Worm (Caenorhabditis elegans) whole organism, young adult: Measurements from ENCODE around the gene Y39A1A.24.

Experiments used
- B0261.1 ChIP-seq: sonication (generic microtip); optimal IDR thresholded peaks from 2 replicates; lab custom pipeline; 2016; ENCODE audit warnings: mild to moderate bottlenecking, missing genetic modification characterization, moderate library complexity, missing compliant biosample characterization
- C06A6.2 ChIP-seq: fragments of 200-800 bp; sonication (Bioruptor generic); conservative IDR thresholded peaks from 2 replicates; pipeline ENCODE4 v1.3.6; 2022; ENCODE audit warnings: missing genetic modification characterization, missing compliant biosample characterization
- D2030.7 ChIP-seq: fragments of 200-800 bp; sonication (Bioruptor generic); IDR thresholded peaks from 2 replicates; pipeline ENCODE4 v1.3.6; 2022; ENCODE audit warnings: missing genetic modification reagents, missing genetic modification characterization, missing compliant biosample characterization
- F10E7.11 ChIP-seq: sonication (generic microtip); optimal IDR thresholded peaks from 2 replicates; lab custom pipeline; 2017; ENCODE audit warnings: mild to moderate bottlenecking, missing genetic modification characterization, moderate library complexity, missing compliant biosample characterization
- F22D6.2 ChIP-seq: sonication (generic microtip); optimal IDR thresholded peaks from 2 replicates; lab custom pipeline; 2016; ENCODE audit warnings: mild to moderate bottlenecking, missing genetic modification characterization, missing compliant biosample characterization
- F33H1.4 ChIP-seq: fragments of 200-800 bp; sonication (Bioruptor generic); IDR thresholded peaks from 2 replicates; pipeline ENCODE4 v1.3.6; 2022; ENCODE audit warnings: missing genetic modification reagents, missing genetic modification characterization, missing compliant biosample characterization
- F39B2.1 ChIP-seq: fragments of 200-800 bp; sonication (Bioruptor generic); IDR thresholded peaks from 2 replicates; pipeline ENCODE4 v1.3.6; 2022; ENCODE audit warnings: missing genetic modification reagents, missing genetic modification characterization, missing compliant biosample characterization
- K12H6.12 ChIP-seq: fragments of 200-800 bp; sonication (Bioruptor generic); optimal IDR thresholded peaks from 2 replicates; lab custom pipeline; 2018; ENCODE audit warnings: mild to moderate bottlenecking, missing genetic modification characterization, missing compliant biosample characterization
- T07F8.4 ChIP-seq: sonication (generic microtip); optimal IDR thresholded peaks from 2 replicates; lab custom pipeline; 2016; ENCODE audit warnings: mild to moderate bottlenecking, missing genetic modification characterization, moderate library complexity, missing compliant biosample characterization
- Y56A3A.18 ChIP-seq: fragments of 200-800 bp; sonication (Bioruptor generic); IDR thresholded peaks from 2 replicates; pipeline ENCODE4 v1.3.6; 2022; ENCODE audit warnings: missing genetic modification reagents, missing genetic modification characterization, missing compliant biosample characterization
- Y67H2A.10 ChIP-seq: fragments of 200-800 bp; sonication (Bioruptor generic); conservative IDR thresholded peaks from 2 replicates; pipeline ENCODE4 v1.3.6; 2022; ENCODE audit warnings: missing genetic modification reagents, missing genetic modification characterization, missing compliant biosample characterization
- ama-1 ChIP-seq, 3 experiments: fragments of 150-350 bp in 1 of 3; sonication (generic microtip) in 2 of 3; optimal IDR thresholded peaks; 2 replicates each; lab custom pipeline; 2014 to 2018; ENCODE audit warnings: missing biosample characterization in 2 of 3, missing genetic modification characterization in 2 of 3, missing genetic modification reagents in 2 of 3
- aptf-2 ChIP-seq: fragments of 200-800 bp; sonication (Bioruptor generic); conservative IDR thresholded peaks from 2 replicates; pipeline ENCODE4 v1.3.6; 2022; ENCODE audit warnings: missing genetic modification reagents, missing genetic modification characterization, missing compliant biosample characterization
- attf-5 ChIP-seq: fragments of 200-800 bp; sonication (Bioruptor generic); optimal IDR thresholded peaks from 2 replicates; lab custom pipeline; 2018; ENCODE audit warnings: mild to moderate bottlenecking, missing genetic modification characterization, missing compliant biosample characterization
- bed-2 ChIP-seq: fragments of 200-800 bp; sonication (Bioruptor generic); IDR thresholded peaks from 2 replicates; pipeline ENCODE4 v1.3.6; 2022; ENCODE audit warnings: missing genetic modification reagents, missing genetic modification characterization, missing compliant biosample characterization
- ceh-79 ChIP-seq: sonication (generic microtip); optimal IDR thresholded peaks from 2 replicates; lab custom pipeline; 2017; ENCODE audit warnings: mild to moderate bottlenecking, missing genetic modification characterization, missing compliant biosample characterization
- dox-1 ChIP-seq: fragments of 200-800 bp; sonication (Bioruptor generic); IDR thresholded peaks from 2 replicates; pipeline ENCODE4 v1.3.6; 2022; ENCODE audit warnings: missing genetic modification reagents, missing genetic modification characterization, missing compliant biosample characterization
- efl-1 ChIP-seq: fragments of 150-350 bp; optimal IDR thresholded peaks from 2 replicates; lab custom pipeline; 2014; ENCODE audit warnings: missing biosample characterization, missing genetic modification reagents, missing genetic modification characterization
- egl-44 ChIP-seq: fragments of 200-800 bp; sonication (Bioruptor generic); IDR thresholded peaks from 2 replicates; pipeline ENCODE4 v1.3.6; 2022; ENCODE audit warnings: missing genetic modification reagents, missing genetic modification characterization, missing compliant biosample characterization
- ets-4 ChIP-seq: fragments of 200-800 bp; sonication (Bioruptor generic); optimal IDR thresholded peaks from 2 replicates; lab custom pipeline; 2018; ENCODE audit warnings: mild to moderate bottlenecking, missing genetic modification characterization, missing compliant biosample characterization
- gei-17 ChIP-seq: fragments of 200-800 bp; sonication (Bioruptor generic); optimal IDR thresholded peaks from 2 replicates; lab custom pipeline; 2018; ENCODE audit warnings: mild to moderate bottlenecking, missing genetic modification characterization, missing compliant biosample characterization
- him-1 ChIP-seq: sonication (generic microtip); optimal IDR thresholded peaks from 2 replicates; lab custom pipeline; 2016; ENCODE audit warnings: missing genotype, missing genetic modification reagents, missing genetic modification characterization, missing compliant biosample characterization
- hlh-12 ChIP-seq: sonication (generic microtip); optimal IDR thresholded peaks from 2 replicates; lab custom pipeline; 2016; ENCODE audit warnings: missing genetic modification characterization, missing compliant biosample characterization
- hrde-1 ChIP-seq: sonication (generic microtip); optimal IDR thresholded peaks from 2 replicates; lab custom pipeline; 2016; ENCODE audit warnings: missing genetic modification characterization, mild to moderate bottlenecking, missing compliant biosample characterization, moderate library complexity, missing genotype, missing genetic modification reagents, borderline replicate concordance
- hsf-1 ChIP-seq: fragments of 200-800 bp; sonication (Bioruptor generic); IDR thresholded peaks from 2 replicates; pipeline ENCODE4 v1.3.6; 2022; ENCODE audit warnings: missing genetic modification reagents, missing genetic modification characterization, missing compliant biosample characterization
- lir-1 ChIP-seq: fragments of 200-800 bp; sonication (Bioruptor generic); conservative IDR thresholded peaks from 2 replicates; pipeline ENCODE4 v1.3.6; 2022; ENCODE audit warnings: missing genetic modification reagents, missing genetic modification characterization, missing compliant biosample characterization
- lsl-1 ChIP-seq: fragments of 200-800 bp; sonication (Bioruptor generic); optimal IDR thresholded peaks from 2 replicates; lab custom pipeline; 2018; ENCODE audit warnings: mild to moderate bottlenecking, missing genetic modification characterization, moderate library complexity, missing compliant biosample characterization
- lsy-27 ChIP-seq: sonication (generic microtip); optimal IDR thresholded peaks from 2 replicates; lab custom pipeline; 2017; ENCODE audit warnings: missing genetic modification characterization, mild to moderate bottlenecking, missing compliant biosample characterization, antibody characterized with exemption, missing genotype, borderline replicate concordance; ENCODE audit not compliant: insufficient read depth
- madf-3 ChIP-seq: fragments of 200-800 bp; sonication (Bioruptor generic); IDR thresholded peaks from 2 replicates; pipeline ENCODE4 v1.3.6; 2022; ENCODE audit warnings: missing genetic modification reagents, missing genetic modification characterization, missing compliant biosample characterization
- madf-8 ChIP-seq: fragments of 200-800 bp; sonication (Bioruptor generic); conservative IDR thresholded peaks from 2 replicates; pipeline ENCODE4 v1.3.6; 2022; ENCODE audit warnings: missing genetic modification reagents, missing genetic modification characterization, missing compliant biosample characterization
- nfyb-1 ChIP-seq: fragments of 200-800 bp; sonication (Bioruptor generic); IDR thresholded peaks from 2 replicates; pipeline ENCODE4 v1.3.6; 2022; ENCODE audit warnings: missing genetic modification reagents, missing genetic modification characterization, missing compliant biosample characterization
- nhr-120 ChIP-seq: fragments of 200-800 bp; sonication (Bioruptor generic); IDR thresholded peaks from 2 replicates; pipeline ENCODE4 v1.3.6; 2022; ENCODE audit warnings: missing genetic modification characterization, missing compliant biosample characterization
- nhr-27 ChIP-seq: fragments of 200-800 bp; sonication (Bioruptor generic); optimal IDR thresholded peaks from 2 replicates; lab custom pipeline; 2018; ENCODE audit warnings: mild to moderate bottlenecking, missing genetic modification characterization, moderate library complexity, missing compliant biosample characterization
- nhr-80 ChIP-seq: sonication (generic microtip); optimal IDR thresholded peaks from 2 replicates; lab custom pipeline; 2016; ENCODE audit warnings: missing genetic modification characterization, missing compliant biosample characterization
- nhr-90 ChIP-seq: sonication (generic microtip); optimal IDR thresholded peaks from 2 replicates; lab custom pipeline; 2016; ENCODE audit warnings: missing genotype, mild to moderate bottlenecking, missing genetic modification characterization, missing compliant biosample characterization
- rec-8 ChIP-seq, 2 experiments: sonication (generic microtip); optimal IDR thresholded peaks; 2 replicates each; lab custom pipeline; 2016; ENCODE audit warnings: mild to moderate bottlenecking in 2 of 2, missing genetic modification characterization in 2 of 2, missing genetic modification reagents in 2 of 2, missing genotype in 2 of 2, missing biosample characterization in 1 of 2, missing compliant biosample characterization in 1 of 2, moderate library complexity in 1 of 2
- repo-1 ChIP-seq: sonication (generic microtip); optimal IDR thresholded peaks from 2 replicates; lab custom pipeline; 2017; ENCODE audit warnings: mild to moderate bottlenecking, missing genetic modification characterization, missing compliant biosample characterization
- sdz-38 ChIP-seq: sonication (generic microtip); optimal IDR thresholded peaks from 2 replicates; lab custom pipeline; 2016; ENCODE audit warnings: missing genotype, missing genetic modification characterization, missing compliant biosample characterization
- sea-2 ChIP-seq: fragments of 200-800 bp; sonication (Bioruptor generic); IDR thresholded peaks from 2 replicates; pipeline ENCODE4 v1.3.6; 2022; ENCODE audit warnings: missing genetic modification characterization, missing compliant biosample characterization
- tbx-9 ChIP-seq: sonication (generic microtip); optimal IDR thresholded peaks from 2 replicates; lab custom pipeline; 2016; ENCODE audit warnings: borderline replicate concordance, missing genetic modification characterization, inconsistent platforms, missing compliant biosample characterization
- xnd-1 ChIP-seq: sonication (generic microtip); optimal IDR thresholded peaks from 2 replicates; lab custom pipeline; 2016; ENCODE audit warnings: missing genotype, missing genetic modification reagents, missing genetic modification characterization, missing compliant biosample characterization
- ztf-18 ChIP-seq: sonication (generic microtip); optimal IDR thresholded peaks from 2 replicates; lab custom pipeline; 2016; ENCODE audit warnings: missing genotype, mild to moderate bottlenecking, missing genetic modification characterization, missing compliant biosample characterization
- ztf-28 ChIP-seq: fragments of 200-800 bp; sonication (Bioruptor generic); IDR thresholded peaks from 2 replicates; pipeline ENCODE4 v1.3.6; 2022; ENCODE audit warnings: missing genetic modification reagents, missing genetic modification characterization, missing compliant biosample characterization
- ztf-3 ChIP-seq: fragments of 200-800 bp; sonication (Bioruptor generic); optimal IDR thresholded peaks from 2 replicates; lab custom pipeline; 2018; ENCODE audit warnings: mild to moderate bottlenecking, missing genetic modification characterization, missing compliant biosample characterization

Y39A1A.24 gene

ce11 chrIII:10634034-10634433, 21.6 kb downstream of the Y39A1A.24 start (continued):
- TF ChIP-seq lsl-1 (no peak), hrde-1 (tag; lab: Kevin White, UChicago) (no peak), ztf-28 (GFP tag; lab: Robert Waterston, UW) (no peak), efl-1 (no peak), madf-8 (GFP tag; lab: Robert Waterston, UW) (no peak), hsf-1 (GFP tag; lab: Robert Waterston, UW) (no peak), ztf-18 (peak; percentile 44), Y67H2A.10 (GFP tag; lab: Robert Waterston, UW) (no peak), F39B2.1 (no peak), K12H6.12 (tag; lab: Kevin White, UChicago) (peak; percentile 84), nfyb-1 (GFP tag; lab: Robert Waterston, UW) (peak; percentile 75), him-1 (tag; lab: Kevin White, UChicago) (no peak), xnd-1 (tag; lab: Kevin White, UChicago) (no peak), madf-3 (GFP tag; lab: Robert Waterston, UW) (0 out of 2 replicates have a peak, but pooled peaks have one; percentile 20), egl-44 (GFP tag; lab: Robert Waterston, UW) (no peak), lir-1 (GFP tag; lab: Robert Waterston, UW) (no peak), ets-4 (GFP tag; lab: Kevin White, UChicago) (peak; percentile 46), F10E7.11 (tag; lab: Kevin White, UChicago) (no peak), nhr-27 (tag; lab: Kevin White, UChicago) (no peak), lsy-27 (tag; lab: Kevin White, UChicago) (no peak), nhr-120 (GFP tag; lab: Robert Waterston, UW) (no peak), C06A6.2 (GFP tag; lab: Robert Waterston, UW) (peak; percentile 49), T07F8.4 (tag; lab: Kevin White, UChicago) (no peak), ceh-79 (tag; lab: Kevin White, UChicago) (no peak), bed-2 (peak; percentile 63; the same call in 1 of the 2 replicates), D2030.7 (peak; percentile 33; the same call in 1 of the 2 replicates), dox-1 (GFP tag; lab: Robert Waterston, UW) (peak; percentile 76), tbx-9 (tag; lab: Kevin White, UChicago) (no peak), repo-1 (no peak), Y56A3A.18 (GFP tag; lab: Robert Waterston, UW) (0 out of 2 replicates have a peak, but pooled peaks have one; percentile 21), attf-5 (GFP tag; lab: Kevin White, UChicago) (peak; percentile 78), aptf-2 (GFP tag; lab: Robert Waterston, UW) (no peak), ztf-3 (GFP tag; lab: Kevin White, UChicago) (no peak), gei-17 (GFP tag; lab: Kevin White, UChicago) (peak; percentile 27)

- no peak for TF ChIP-seq nhr-80 (tag; lab: Kevin White, UChicago)
- TF ChIP-seq ama-1 (optimal IDR thresholded peaks at IDR 0.05; lab: Kevin White, UChicago) = no peak
- TF ChIP-seq ama-1 (GFP tag; optimal IDR thresholded peaks at IDR 0.05; lab: Kevin White, UChicago) = no peak
- no peak for TF ChIP-seq sdz-38 (tag; lab: Kevin White, UChicago)
- TF ChIP-seq bed-2 = no peak
- no peak for TF ChIP-seq sea-2 (GFP tag; lab: Robert Waterston, UW)
- no peak for TF ChIP-seq F33H1.4 (GFP tag; lab: Robert Waterston, UW)
- no peak for TF ChIP-seq T07F8.4 (tag; lab: Kevin White, UChicago)
- no peak for TF ChIP-seq nhr-90
- TF ChIP-seq F22D6.2 = no peak
- no peak for TF ChIP-seq rec-8 (tag; optimal IDR thresholded peaks at IDR 0.05; lab: Kevin White, UChicago)
- no peak for TF ChIP-seq hlh-12 (tag; lab: Kevin White, UChicago)
- no peak for TF ChIP-seq Y67H2A.10 (GFP tag; lab: Robert Waterston, UW)
- TF ChIP-seq B0261.1 = no peak
Measured at ce11 chrIII:10634576-10634975, 22.1 kb downstream of the Y39A1A.24 start.
